Fruit fly (Drosophila melanogaster) whole organism, embryonic: ENCODE measurements around the gene Ant2.

Experiments
- Atf3 ChIP-seq: fragments of 200-800 bp; sonication (Bioruptor generic); optimal IDR thresholded peaks from 3 replicates; lab custom pipeline; 2016; ENCODE audit warnings: missing biosample characterization, missing genetic modification characterization
- Awh ChIP-seq: fragments of 200-800 bp; sonication (Bioruptor generic); IDR thresholded peaks from 2 replicates; pipeline ENCODE4, ENCODE4 v1.3.6; 2022; ENCODE audit warnings: missing biosample characterization, missing genetic modification characterization
- Blimp-1 ChIP-seq: fragments of 200-800 bp; sonication (Bioruptor generic); optimal IDR thresholded peaks from 3 replicates; lab custom pipeline; 2018; ENCODE audit warnings: missing biosample characterization, missing genetic modification characterization, mild to moderate bottlenecking, moderate library complexity, missing genetic modification reagents
- CG10267 ChIP-seq: fragments of 200-800 bp; sonication (Bioruptor generic); optimal IDR thresholded peaks from 2 replicates; lab custom pipeline; 2018; ENCODE audit warnings: missing biosample characterization, mild to moderate bottlenecking, missing genetic modification characterization, moderate library complexity
- CG11085 ChIP-seq: fragments of 200-800 bp; sonication (Bioruptor generic); IDR thresholded peaks from 2 replicates; pipeline ENCODE4 v1.3.6; 2022; ENCODE audit warnings: missing biosample characterization, missing genetic modification characterization
- CG12104 ChIP-seq: fragments of 200-800 bp; sonication (Bioruptor generic); optimal IDR thresholded peaks from 3 replicates; lab custom pipeline; 2016; ENCODE audit warnings: missing biosample characterization, missing genetic modification characterization
- CG13296 ChIP-seq: fragments of 200-800 bp; sonication (Bioruptor generic); optimal IDR thresholded peaks from 3 replicates; lab custom pipeline; 2018; ENCODE audit warnings: missing biosample characterization, mild to moderate bottlenecking, missing genetic modification characterization
- CG13775 ChIP-seq: fragments of 200-800 bp; sonication (Bioruptor generic); optimal IDR thresholded peaks from 3 replicates; lab custom pipeline; 2017; ENCODE audit warnings: missing biosample characterization, mild to moderate bottlenecking, missing genetic modification characterization
- CG14050 ChIP-seq: fragments of 200-800 bp; sonication (Bioruptor generic); IDR thresholded peaks from 3 replicates; pipeline ENCODE4 v1.3.6; 2022; ENCODE audit warnings: missing biosample characterization, missing genetic modification characterization
- CG14441 ChIP-seq: fragments of 200-800 bp; sonication (Bioruptor generic); IDR thresholded peaks from 2 replicates; pipeline ENCODE4 v1.3.6; 2022; ENCODE audit warnings: missing biosample characterization, missing genetic modification characterization
- CG15479 ChIP-seq: fragments of 200-800 bp; sonication (Bioruptor generic); optimal IDR thresholded peaks from 3 replicates; lab custom pipeline; 2019; ENCODE audit warnings: missing biosample characterization, mild to moderate bottlenecking, missing genetic modification characterization, moderate library complexity
- CG17328 ChIP-seq: fragments of 200-800 bp; sonication (Bioruptor generic); IDR thresholded peaks from 2 replicates; pipeline ENCODE4 v1.3.6; 2022; ENCODE audit warnings: missing biosample characterization, missing genetic modification characterization
- CG17829 ChIP-seq: fragments of 200-800 bp; optimal IDR thresholded peaks from 2 replicates; lab custom pipeline; 2019; ENCODE audit warnings: missing biosample characterization, mild to moderate bottlenecking, missing genetic modification characterization, moderate library complexity
- CG30020 ChIP-seq: fragments of 200-800 bp; optimal IDR thresholded peaks from 2 replicates; lab custom pipeline; 2019; ENCODE audit warnings: missing biosample characterization, mild to moderate bottlenecking, missing genetic modification characterization, moderate library complexity
- CG32767 ChIP-seq: fragments of 200-800 bp; sonication (Bioruptor generic); IDR thresholded peaks from 2 replicates; pipeline ENCODE4 v1.3.6; 2022; ENCODE audit warnings: missing biosample characterization, missing genetic modification characterization
- CG6254 ChIP-seq: fragments of 200-800 bp; sonication (Bioruptor generic); optimal IDR thresholded peaks from 3 replicates; lab custom pipeline; 2017; ENCODE audit warnings: mild to moderate bottlenecking, missing biosample characterization, missing genetic modification reagents, missing genetic modification characterization
- CG6765 ChIP-seq: fragments of 200-800 bp; sonication (Bioruptor generic); optimal IDR thresholded peaks from 3 replicates; lab custom pipeline; 2017; ENCODE audit warnings: missing biosample characterization, mild to moderate bottlenecking, missing genetic modification characterization
- CG7271 ChIP-seq: fragments of 200-800 bp; sonication (Bioruptor generic); optimal IDR thresholded peaks from 2 replicates; lab custom pipeline; 2018; ENCODE audit warnings: missing biosample characterization, mild to moderate bottlenecking, missing genetic modification characterization, moderate library complexity
- CG8359 ChIP-seq: fragments of 200-800 bp; sonication (Bioruptor generic); optimal IDR thresholded peaks from 2 replicates; lab custom pipeline; 2017; ENCODE audit warnings: missing biosample characterization, mild to moderate bottlenecking, missing genetic modification characterization, borderline replicate concordance
- CG8478 ChIP-seq: fragments of >200 bp; optimal IDR thresholded peaks from 2 replicates; lab custom pipeline; 2018
- CG9876 ChIP-seq: fragments of 200-800 bp; sonication (Bioruptor generic); optimal IDR thresholded peaks from 2 replicates; lab custom pipeline; 2016; ENCODE audit warnings: missing biosample characterization, missing genetic modification characterization
- Dad ChIP-seq: fragments of 200-800 bp; sonication (Bioruptor generic); optimal IDR thresholded peaks from 3 replicates; lab custom pipeline; 2016; ENCODE audit warnings: missing biosample characterization, missing genetic modification characterization
- Deaf1 ChIP-seq: fragments of 200-800 bp; optimal IDR thresholded peaks from 3 replicates; lab custom pipeline; 2019; ENCODE audit warnings: missing biosample characterization, mild to moderate bottlenecking, missing genetic modification characterization, moderate library complexity
- Dip2 ChIP-seq: fragments of 200-800 bp; sonication (Bioruptor generic); IDR thresholded peaks from 2 replicates; pipeline ENCODE4 v1.3.6; 2022; ENCODE audit warnings: missing biosample characterization, missing genetic modification characterization
- Dip3 ChIP-seq: fragments of 200-800 bp; sonication (Bioruptor generic); optimal IDR thresholded peaks from 3 replicates; lab custom pipeline; 2016; ENCODE audit warnings: missing biosample characterization, missing genetic modification characterization
- Eip74EF ChIP-seq, 2 experiments: fragments of 200-800 bp in 1 of 2; fragments of >200 bp in 1 of 2; sonication (Bioruptor generic) in 1 of 2; optimal IDR thresholded peaks; 2 replicates each; lab custom pipeline; 2017 to 2019; ENCODE audit warnings: missing biosample characterization in 2 of 2, missing genetic modification characterization in 2 of 2, mild to moderate bottlenecking in 1 of 2, moderate library complexity in 1 of 2
- GATAe ChIP-seq: fragments of 200-800 bp; sonication (Bioruptor generic); conservative IDR thresholded peaks from 2 replicates; pipeline ENCODE4 v1.3.6; 2022; ENCODE audit warnings: missing biosample characterization, missing genetic modification characterization
- Lhr ChIP-seq: fragments of 200-800 bp; sonication (Bioruptor generic); optimal IDR thresholded peaks from 3 replicates; lab custom pipeline; 2017; ENCODE audit warnings: mild to moderate bottlenecking, missing biosample characterization, missing genetic modification reagents, missing genetic modification characterization
- Lpt ChIP-seq: fragments of >200 bp; optimal IDR thresholded peaks from 2 replicates; lab custom pipeline; 2018; ENCODE audit warnings: missing biosample characterization, missing genetic modification characterization
- NC2β ChIP-seq: fragments of 200-800 bp; sonication (Bioruptor generic); optimal IDR thresholded peaks from 2 replicates; lab custom pipeline; 2016; ENCODE audit warnings: missing biosample characterization, missing genetic modification characterization
- Nf-YA ChIP-seq: fragments of 200-800 bp; sonication (Bioruptor generic); IDR thresholded peaks from 2 replicates; pipeline ENCODE4 v1.3.6; 2022; ENCODE audit warnings: missing biosample characterization, missing genetic modification characterization
- Six4 ChIP-seq: fragments of 200-800 bp; sonication (Bioruptor generic); optimal IDR thresholded peaks from 2 replicates; lab custom pipeline; 2016; ENCODE audit warnings: missing biosample characterization, missing genetic modification characterization
- cad ChIP-seq: fragments of >200 bp; optimal IDR thresholded peaks from 2 replicates; lab custom pipeline; 2017; ENCODE audit warnings: missing biosample characterization, missing genetic modification characterization
- croc ChIP-seq: fragments of 200-800 bp; sonication (Bioruptor generic); conservative IDR thresholded peaks from 3 replicates; pipeline ENCODE4 v1.3.6; 2022; ENCODE audit warnings: missing biosample characterization, missing genetic modification characterization
- danr ChIP-seq: fragments of 200-800 bp; sonication (Bioruptor generic); IDR thresholded peaks from 2 replicates; pipeline ENCODE4 v1.3.6; 2022; ENCODE audit warnings: missing biosample characterization, missing genetic modification characterization
- ewg ChIP-seq: fragments of 200-800 bp; sonication (Bioruptor generic); optimal IDR thresholded peaks from 3 replicates; lab custom pipeline; 2017; ENCODE audit warnings: mild to moderate bottlenecking, missing biosample characterization, missing genetic modification reagents, missing genetic modification characterization
- gcm2 ChIP-seq: fragments of 200-800 bp; sonication (Bioruptor generic); optimal IDR thresholded peaks from 2 replicates; lab custom pipeline; 2016; ENCODE audit warnings: missing biosample characterization, missing genetic modification characterization
- gem ChIP-seq: fragments of 200-800 bp; sonication (Bioruptor generic); optimal IDR thresholded peaks from 2 replicates; lab custom pipeline; 2019; ENCODE audit warnings: missing biosample characterization, mild to moderate bottlenecking, missing genetic modification characterization, moderate library complexity
- gsb ChIP-seq: fragments of 200-800 bp; sonication (Bioruptor generic); IDR thresholded peaks from 2 replicates; pipeline ENCODE4 v1.3.6; 2022; ENCODE audit warnings: missing biosample characterization, missing genetic modification characterization
- gsb-n ChIP-seq: fragments of 200-800 bp; sonication (Bioruptor generic); optimal IDR thresholded peaks from 3 replicates; lab custom pipeline; 2018; ENCODE audit warnings: missing biosample characterization, mild to moderate bottlenecking, missing genetic modification characterization
- h ChIP-seq: fragments of >200 bp; optimal IDR thresholded peaks from 2 replicates; lab custom pipeline; 2017
- jing ChIP-seq: fragments of 200-800 bp; sonication (Bioruptor generic); optimal IDR thresholded peaks from 2 replicates; lab custom pipeline; 2018; ENCODE audit warnings: missing biosample characterization, mild to moderate bottlenecking, missing genetic modification characterization
- knrl ChIP-seq: fragments of 200-800 bp; sonication (Bioruptor generic); IDR thresholded peaks from 3 replicates; pipeline ENCODE4 v1.3.6; 2022; ENCODE audit warnings: missing biosample characterization, missing genetic modification characterization; ENCODE audit not compliant: partially characterized antibody
- onecut ChIP-seq: fragments of 200-800 bp; sonication (Bioruptor generic); IDR thresholded peaks from 2 replicates; pipeline ENCODE4 v1.3.6; 2022; ENCODE audit warnings: missing biosample characterization, missing genetic modification characterization
- pan ChIP-seq, 4 experiments: fragments of >200 bp in 3 of 4; fragments of 200-800 bp in 1 of 4; sonication (Bioruptor generic) in 1 of 4; optimal IDR thresholded peaks in 3 of 4; IDR thresholded peaks in 1 of 4; 2 replicates each; pipeline versions ENCODE4 v1.3.6 to Lab custom; 2017 to 2022; ENCODE audit warnings: missing biosample characterization in 2 of 4, missing genetic modification characterization in 2 of 4, mixed read lengths in 1 of 4
- repo ChIP-seq: fragments of 200-800 bp; sonication (Bioruptor generic); optimal IDR thresholded peaks from 2 replicates; lab custom pipeline; 2016; ENCODE audit warnings: missing biosample characterization, missing genetic modification characterization
- rib ChIP-seq: fragments of 200-800 bp; sonication (Bioruptor generic); IDR thresholded peaks from 2 replicates; pipeline ENCODE4 v1.3.6; 2022; ENCODE audit warnings: missing biosample characterization, missing genetic modification characterization
- sens-2 ChIP-seq: fragments of 200-800 bp; sonication (Bioruptor generic); IDR thresholded peaks from 2 replicates; pipeline ENCODE4 v1.3.6; 2022; ENCODE audit warnings: missing biosample characterization, missing genetic modification characterization
- slou ChIP-seq: fragments of 200-800 bp; sonication (Bioruptor generic); optimal IDR thresholded peaks from 3 replicates; lab custom pipeline; 2016; ENCODE audit warnings: missing biosample characterization, missing genetic modification characterization
- zen ChIP-seq: fragments of 200-800 bp; sonication (Bioruptor generic); optimal IDR thresholded peaks from 3 replicates; lab custom pipeline; 2018; ENCODE audit warnings: missing biosample characterization, mild to moderate bottlenecking, missing genetic modification characterization, moderate library complexity

Ant2 gene

dm6 chrX:10767350-10768005, 19.2 kb downstream of the Ant2 start (continued):
- TF ChIP-seq knrl (no peak), danr (GFP tag; lab: Robert Waterston, UW) (no peak), CG13296 (peak; percentile 45), rib (GFP tag; lab: Robert Waterston, UW) (peak; percentile 82), Deaf1 (peak; percentile 28), CG14441 (peak; percentile 48; the same call in 1 of the 2 replicates), gcm2 (no peak), cad (GFP tag; lab: Kevin White, UChicago) (no peak), onecut (peak; percentile 83), repo (GFP tag; lab: Kevin White, UChicago) (peak; percentile 51), croc (no peak), CG17829 (tag; lab: Kevin White, UChicago) (peak; percentile 43), CG15479 (GFP tag; lab: Kevin White, UChicago) (no peak), CG13775 (GFP tag; lab: Kevin White, UChicago) (peak; percentile 44), Lpt (GFP tag; lab: Kevin White, UChicago) (no peak), gsb (GFP tag; lab: Robert Waterston, UW) (0 out of 2 replicates have a peak, but pooled peaks have one; percentile 13), CG6765 (GFP tag; lab: Kevin White, UChicago) (peak; percentile 71), CG30020 (tag; lab: Kevin White, UChicago) (no peak), NC2β (GFP tag; lab: Kevin White, UChicago) (peak; percentile 28), Lhr (no peak), jing (no peak), sens-2 (GFP tag; lab: Robert Waterston, UW) (no peak), ewg (GFP tag; lab: Kevin White, UChicago) (peak; percentile 19), Atf3 (GFP tag; lab: Kevin White, UChicago) (peak; percentile 30), CG10267 (no peak), pan (optimal IDR thresholded peaks at IDR 0.05; lab: Kevin White, UChicago) (no peak), pan (GFP tag; optimal IDR thresholded peaks at IDR 0.05 in 1 of 2, IDR thresholded peaks at IDR 0.05 in 1 of 2) (peak in 1 of 2 experiments; percentile 68), gem (tag; lab: Kevin White, UChicago) (peak; percentile 73), CG14050 (GFP tag; lab: Robert Waterston, UW) (peak; percentile 44; the same call in 1 of the 3 replicates), CG11085 (GFP tag; lab: Robert Waterston, UW) (no peak), Dad (GFP tag; lab: Kevin White, UChicago) (peak; percentile 33), CG9876 (peak; percentile 54), Dip2 (GFP tag; lab: Robert Waterston, UW) (no peak), CG8478 (lab: Kevin White, UChicago) (peak; percentile 88), CG6254 (GFP tag; lab: Kevin White, UChicago) (peak; percentile 28), zen (no peak), CG8359 (GFP tag; lab: Kevin White, UChicago) (peak; percentile 23), GATAe (no peak), h (lab: Kevin White, UChicago) (no peak), Dip3 (GFP tag; lab: Kevin White, UChicago) (peak; percentile 45), gsb-n (tag; lab: Kevin White, UChicago) (no peak), Awh (no peak), Nf-YA (GFP tag; lab: Robert Waterston, UW) (no peak), slou (no peak), CG12104 (GFP tag; lab: Kevin White, UChicago) (no peak), Blimp-1 (GFP tag; lab: Kevin White, UChicago) (peak; percentile 44), Eip74EF (GFP tag; optimal IDR thresholded peaks at IDR 0.05; lab: Kevin White, UChicago) (no peak), CG17328 (GFP tag; lab: Robert Waterston, UW) (peak; percentile 46; the same call in 1 of the 2 replicates), Six4 (GFP tag; lab: Kevin White, UChicago) (no peak), CG7271 (tag; lab: Kevin White, UChicago) (no peak), CG32767 (GFP tag; lab: Robert Waterston, UW) (peak; percentile 32; the same call in 1 of the 2 replicates)
